Worm (Caenorhabditis elegans) whole organism, late embryonic: ENCODE data around the gene tpra-1.

Source experiments
- C08G9.2 ChIP-seq: sonication (generic microtip); optimal IDR thresholded peaks from 2 replicates; lab custom pipeline; 2016; ENCODE audit warnings: mild to moderate bottlenecking, missing genetic modification characterization, moderate library complexity, missing compliant biosample characterization
- C38D4.7 ChIP-seq: fragments of 200-800 bp; sonication (Bioruptor generic); optimal IDR thresholded peaks from 2 replicates; lab custom pipeline; 2018; ENCODE audit warnings: mild to moderate bottlenecking, missing genetic modification characterization, moderate library complexity, missing compliant biosample characterization
- F13H6.1 ChIP-seq: sonication (generic microtip); optimal IDR thresholded peaks from 2 replicates; lab custom pipeline; 2016; ENCODE audit warnings: missing genetic modification characterization, missing compliant biosample characterization
- K09A11.1 ChIP-seq: sonication (generic microtip); optimal IDR thresholded peaks from 2 replicates; lab custom pipeline; 2017; ENCODE audit warnings: antibody characterized with exemption, mild to moderate bottlenecking, missing genetic modification characterization, missing compliant biosample characterization; ENCODE audit not compliant: insufficient read depth
- T23F11.4 ChIP-seq: fragments of 200-800 bp; sonication (Bioruptor generic); optimal IDR thresholded peaks from 2 replicates; lab custom pipeline; 2018; ENCODE audit warnings: mild to moderate bottlenecking, missing genetic modification characterization, missing compliant biosample characterization
- Y22D7AL.16 ChIP-seq: sonication (generic microtip); optimal IDR thresholded peaks from 2 replicates; lab custom pipeline; 2016; ENCODE audit warnings: missing genetic modification characterization, missing compliant biosample characterization
- ceh-14 ChIP-seq: sonication (generic microtip); optimal IDR thresholded peaks from 2 replicates; lab custom pipeline; 2016; ENCODE audit warnings: missing genotype, missing genetic modification characterization, missing compliant biosample characterization
- ceh-19 ChIP-seq: fragments of 200-800 bp; sonication (Bioruptor generic); optimal IDR thresholded peaks from 2 replicates; lab custom pipeline; 2018; ENCODE audit warnings: mild to moderate bottlenecking, missing genetic modification characterization, missing compliant biosample characterization
- ceh-2 ChIP-seq: sonication (generic microtip); optimal IDR thresholded peaks from 2 replicates; lab custom pipeline; 2016; ENCODE audit warnings: missing genotype, missing genetic modification characterization, missing compliant biosample characterization
- ceh-31 ChIP-seq: sonication (generic microtip); optimal IDR thresholded peaks from 2 replicates; lab custom pipeline; 2016; ENCODE audit warnings: missing genetic modification characterization, missing compliant biosample characterization
- ceh-34 ChIP-seq: sonication (generic microtip); optimal IDR thresholded peaks from 2 replicates; lab custom pipeline; 2016; ENCODE audit warnings: mild to moderate bottlenecking, missing genetic modification characterization, missing compliant biosample characterization
- ceh-45 ChIP-seq: fragments of 200-800 bp; sonication (Bioruptor generic); IDR thresholded peaks from 2 replicates; pipeline ENCODE4 v1.3.6; 2022; ENCODE audit warnings: missing genetic modification reagents, missing genetic modification characterization, missing compliant biosample characterization
- ceh-6 ChIP-seq: fragments of 200-800 bp; sonication (Bioruptor generic); optimal IDR thresholded peaks from 2 replicates; lab custom pipeline; 2018; ENCODE audit warnings: mild to moderate bottlenecking, missing genetic modification characterization, missing compliant biosample characterization
- ceh-9 ChIP-seq: sonication (generic microtip); optimal IDR thresholded peaks from 2 replicates; lab custom pipeline; 2016; ENCODE audit warnings: mild to moderate bottlenecking, missing genetic modification characterization, inconsistent platforms, missing compliant biosample characterization
- che-1 ChIP-seq: sonication (generic microtip); optimal IDR thresholded peaks from 2 replicates; lab custom pipeline; 2016; ENCODE audit warnings: mild to moderate bottlenecking, missing genetic modification characterization, missing compliant biosample characterization
- dmd-4 ChIP-seq: sonication (generic microtip); optimal IDR thresholded peaks from 2 replicates; lab custom pipeline; 2016; ENCODE audit warnings: borderline replicate concordance, missing genetic modification characterization, missing compliant biosample characterization
- dve-1 ChIP-seq: sonication (generic microtip); optimal IDR thresholded peaks from 2 replicates; lab custom pipeline; 2017; ENCODE audit warnings: antibody characterized with exemption, mild to moderate bottlenecking, missing genetic modification characterization, missing compliant biosample characterization
- elt-2 ChIP-seq: sonication (generic microtip); optimal IDR thresholded peaks from 2 replicates; lab custom pipeline; 2016; ENCODE audit warnings: missing genetic modification reagents, missing genetic modification characterization, missing compliant biosample characterization
- elt-4 ChIP-seq: sonication (generic microtip); optimal IDR thresholded peaks from 2 replicates; lab custom pipeline; 2016; ENCODE audit warnings: missing genetic modification characterization, missing compliant biosample characterization
- ets-4 ChIP-seq: sonication (generic microtip); optimal IDR thresholded peaks from 2 replicates; lab custom pipeline; 2016; ENCODE audit warnings: missing genetic modification characterization, missing compliant biosample characterization
- eyg-1 ChIP-seq: sonication (generic microtip); optimal IDR thresholded peaks from 2 replicates; lab custom pipeline; 2016; ENCODE audit warnings: missing genotype, missing genetic modification characterization, missing compliant biosample characterization
- fax-1 ChIP-seq: sonication (generic microtip); optimal IDR thresholded peaks from 2 replicates; lab custom pipeline; 2016; ENCODE audit warnings: missing genotype, missing genetic modification characterization, missing compliant biosample characterization
- fkh-10 ChIP-seq: fragments of 150-350 bp; optimal IDR thresholded peaks from 2 replicates; lab custom pipeline; 2014; ENCODE audit warnings: missing biosample characterization, missing genetic modification reagents, missing genetic modification characterization
- fkh-6 ChIP-seq: sonication (generic microtip); optimal IDR thresholded peaks from 2 replicates; lab custom pipeline; 2016; ENCODE audit warnings: missing genetic modification characterization, missing compliant biosample characterization
- gmeb-2 ChIP-seq: sonication (generic microtip); optimal IDR thresholded peaks from 2 replicates; lab custom pipeline; 2016; ENCODE audit warnings: missing genetic modification characterization, inconsistent platforms, missing compliant biosample characterization
- hlh-13 ChIP-seq: fragments of 200-800 bp; sonication (Bioruptor generic); optimal IDR thresholded peaks from 2 replicates; lab custom pipeline; 2018; ENCODE audit warnings: mild to moderate bottlenecking, missing genetic modification characterization, missing compliant biosample characterization
- hlh-30 ChIP-seq: sonication (generic microtip); optimal IDR thresholded peaks from 2 replicates; lab custom pipeline; 2017; ENCODE audit warnings: antibody characterized with exemption, missing genetic modification characterization, missing compliant biosample characterization; ENCODE audit not compliant: insufficient read depth
- hlh-6 ChIP-seq: sonication (generic microtip); optimal IDR thresholded peaks from 2 replicates; lab custom pipeline; 2016; ENCODE audit warnings: missing genotype, missing genetic modification characterization, missing compliant biosample characterization
- hlh-8 ChIP-seq: sonication (generic microtip); optimal IDR thresholded peaks from 2 replicates; lab custom pipeline; 2016; ENCODE audit warnings: missing genotype, missing genetic modification characterization, missing compliant biosample characterization
- lim-6 ChIP-seq: sonication (generic microtip); optimal IDR thresholded peaks from 2 replicates; lab custom pipeline; 2016; ENCODE audit warnings: missing genetic modification characterization, missing compliant biosample characterization
- mec-3 ChIP-seq: sonication (generic microtip); optimal IDR thresholded peaks from 2 replicates; lab custom pipeline; 2016; ENCODE audit warnings: borderline replicate concordance, missing genetic modification characterization, missing compliant biosample characterization
- odd-2 ChIP-seq: sonication (generic microtip); optimal IDR thresholded peaks from 2 replicates; lab custom pipeline; 2017; ENCODE audit warnings: antibody characterized with exemption, mild to moderate bottlenecking, missing genetic modification characterization, missing compliant biosample characterization
- pag-3 ChIP-seq: sonication (generic microtip); optimal IDR thresholded peaks from 2 replicates; lab custom pipeline; 2016; ENCODE audit warnings: missing compliant biosample characterization, missing genetic modification characterization, borderline replicate concordance
- pat-9 ChIP-seq: fragments of 200-800 bp; sonication (Bioruptor generic); optimal IDR thresholded peaks from 2 replicates; lab custom pipeline; 2018; ENCODE audit warnings: mild to moderate bottlenecking, missing genetic modification characterization, moderate library complexity, missing compliant biosample characterization
- pax-1 ChIP-seq: fragments of 150-350 bp; optimal IDR thresholded peaks from 2 replicates; lab custom pipeline; 2014; ENCODE audit warnings: missing biosample characterization, missing genetic modification characterization
- pqm-1 ChIP-seq: sonication (generic microtip); optimal IDR thresholded peaks from 2 replicates; lab custom pipeline; 2016; ENCODE audit warnings: missing genetic modification characterization, missing compliant biosample characterization
- pros-1 ChIP-seq: fragments of 150-350 bp; optimal IDR thresholded peaks from 2 replicates; lab custom pipeline; 2014; ENCODE audit warnings: missing biosample characterization, missing genetic modification reagents, missing genetic modification characterization
- ref-2 ChIP-seq: sonication (generic microtip); optimal IDR thresholded peaks from 2 replicates; lab custom pipeline; 2016; ENCODE audit warnings: missing genetic modification characterization, missing compliant biosample characterization
- rnt-1 ChIP-seq: sonication (generic microtip); optimal IDR thresholded peaks from 2 replicates; lab custom pipeline; 2016; ENCODE audit warnings: missing genetic modification characterization, missing compliant biosample characterization
- sox-4 ChIP-seq: sonication (generic microtip); optimal IDR thresholded peaks from 2 replicates; lab custom pipeline; 2017; ENCODE audit warnings: mild to moderate bottlenecking, missing genetic modification characterization, inconsistent platforms, missing compliant biosample characterization
- syd-9 ChIP-seq: sonication (generic microtip); optimal IDR thresholded peaks from 2 replicates; lab custom pipeline; 2016; ENCODE audit warnings: mild to moderate bottlenecking, missing genetic modification characterization, moderate library complexity, missing compliant biosample characterization
- tbx-2 ChIP-seq: sonication (generic microtip); optimal IDR thresholded peaks from 2 replicates; lab custom pipeline; 2016; ENCODE audit warnings: missing genetic modification characterization, missing compliant biosample characterization
- ttx-3 ChIP-seq: sonication (generic microtip); optimal IDR thresholded peaks from 2 replicates; lab custom pipeline; 2016; ENCODE audit warnings: missing genetic modification reagents, missing genetic modification characterization, missing compliant biosample characterization
- unc-3 ChIP-seq, 2 experiments: fragments of 200-800 bp in 1 of 2; sonication (Bioruptor generic) in 1 of 2; sonication (generic microtip) in 1 of 2; conservative IDR thresholded peaks in 1 of 2; optimal IDR thresholded peaks in 1 of 2; 2 replicates each; pipeline versions ENCODE4 v1.3.6 to Lab custom; 2016 to 2022; ENCODE audit warnings: missing compliant biosample characterization in 2 of 2, missing genetic modification characterization in 2 of 2, missing genetic modification reagents in 1 of 2
- unc-55 ChIP-seq: sonication (generic microtip); optimal IDR thresholded peaks from 2 replicates; lab custom pipeline; 2017; ENCODE audit warnings: missing biosample characterization, missing genetic modification reagents, missing genetic modification characterization
- unc-86 ChIP-seq: sonication (generic microtip); optimal IDR thresholded peaks from 2 replicates; lab custom pipeline; 2016; ENCODE audit warnings: missing genetic modification characterization, missing compliant biosample characterization
- zip-5 ChIP-seq: sonication (generic microtip); optimal IDR thresholded peaks from 2 replicates; lab custom pipeline; 2016; ENCODE audit warnings: missing genetic modification characterization, missing compliant biosample characterization
- ztf-16 ChIP-seq: sonication (generic microtip); optimal IDR thresholded peaks from 2 replicates; lab custom pipeline; 2017; ENCODE audit warnings: missing genetic modification characterization, missing compliant biosample characterization

Gene tpra-1

DNA sequence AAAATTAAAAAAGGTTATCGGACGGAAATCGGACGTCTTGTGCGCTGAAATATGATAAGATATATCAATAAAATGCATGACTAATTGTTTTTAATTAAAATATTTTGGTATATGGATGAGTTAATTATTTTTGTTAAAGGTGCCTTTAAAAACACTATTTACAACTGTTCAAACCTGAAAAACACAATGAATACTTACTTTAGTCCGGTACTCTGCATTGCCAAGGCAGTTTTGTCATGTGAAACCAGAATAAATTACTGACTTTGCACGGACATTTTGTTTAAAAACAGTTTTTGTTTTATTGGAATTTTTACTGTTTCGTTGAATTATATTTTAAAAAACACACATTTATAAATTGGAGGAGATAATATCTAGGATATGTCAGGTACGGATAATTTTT, 11.7 kb downstream of the tpra-1 start, which contains the start of gene suex-2:
TSS of gene suex-2 (plus strand) at position 301 of the 400 bp plus-strand sequence.
- TF ChIP-seq eyg-1 (tag; lab: Kevin White, UChicago), result no peak
- TF ChIP-seq ceh-31 (tag; lab: Kevin White, UChicago), result no peak
- no peak for TF ChIP-seq pat-9
- TF ChIP-seq hlh-8 (tag; lab: Kevin White, UChicago), result no peak

DNA sequence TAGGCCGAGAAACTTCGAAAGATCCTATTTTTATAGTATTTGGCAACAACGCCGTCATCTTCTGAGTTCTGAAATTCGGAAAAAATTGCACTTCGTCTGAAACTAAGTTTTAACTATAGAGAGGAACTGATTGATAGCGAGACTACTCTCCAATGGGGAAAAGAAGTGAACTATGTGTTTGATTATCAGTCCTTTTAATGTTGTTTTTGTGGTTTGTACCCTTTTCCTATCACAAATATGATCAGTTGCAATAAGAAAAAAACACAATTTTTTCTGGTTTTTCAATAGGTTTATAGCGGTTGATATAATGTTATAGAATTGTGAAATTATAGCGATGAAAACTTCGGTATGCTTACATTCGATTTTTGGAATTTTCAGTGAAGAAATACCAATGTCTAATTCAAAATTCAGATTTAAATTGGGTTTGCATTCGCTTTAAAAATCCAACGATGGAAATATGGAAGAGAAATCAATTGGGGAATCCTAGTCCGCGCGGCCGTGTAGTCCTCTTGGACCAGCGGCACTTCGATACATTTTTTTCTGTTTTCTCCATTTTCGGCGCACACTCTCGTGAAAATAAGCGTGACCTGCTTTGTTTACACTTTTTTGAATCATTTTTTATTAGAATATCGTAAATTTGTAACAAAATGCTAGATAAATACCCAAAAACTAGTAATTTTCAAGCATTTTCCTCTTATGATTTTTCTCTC, 17.1 kb downstream of the tpra-1 start, which contains the start of gene C53B4.3:
TSS of gene C53B4.3 (minus strand) at position 464 of the 710 bp plus-strand sequence.
- no peak for TF ChIP-seq fkh-10 (GFP tag; lab: Kevin White, UChicago)
- peak; percentile 15 for TF ChIP-seq ttx-3 (tag; lab: Kevin White, UChicago)
- peak; percentile 75 for TF ChIP-seq lim-6
- TF ChIP-seq ztf-16 (tag; lab: Kevin White, UChicago), result peak; percentile 43
- TF ChIP-seq ets-4 (tag; lab: Kevin White, UChicago), result peak; percentile 89
- TF ChIP-seq zip-5, result peak; percentile 89
- no peak for TF ChIP-seq gmeb-2 (tag; lab: Kevin White, UChicago)
- peak; percentile 18 for TF ChIP-seq unc-86 (tag; lab: Kevin White, UChicago)
- TF ChIP-seq sox-4 (tag; lab: Kevin White, UChicago), result no peak
- TF ChIP-seq F13H6.1 (tag; lab: Kevin White, UChicago), result peak; percentile 69
- TF ChIP-seq elt-4 (tag; lab: Kevin White, UChicago), result no peak
- peak; percentile 70 for TF ChIP-seq fkh-6 (tag; lab: Kevin White, UChicago)
- no peak for TF ChIP-seq Y22D7AL.16 (tag; lab: Kevin White, UChicago)
- peak; percentile 97 for TF ChIP-seq C08G9.2 (tag; lab: Kevin White, UChicago)
- peak; percentile 53 for TF ChIP-seq ceh-14 (tag; lab: Kevin White, UChicago)
- TF ChIP-seq rnt-1 (tag; lab: Kevin White, UChicago), result peak; percentile 83
- TF ChIP-seq K09A11.1 (tag; lab: Kevin White, UChicago), result no peak
- peak; percentile 93 for TF ChIP-seq ceh-31 (tag; lab: Kevin White, UChicago)
- TF ChIP-seq elt-2 (tag; lab: Kevin White, UChicago), result no peak
- TF ChIP-seq eyg-1 (tag; lab: Kevin White, UChicago), result no peak
- no peak for TF ChIP-seq ceh-6
- no peak for TF ChIP-seq T23F11.4
- peak; percentile 41 for TF ChIP-seq fax-1
- peak; percentile 94 for TF ChIP-seq ceh-2 (tag; lab: Kevin White, UChicago)
- TF ChIP-seq C38D4.7, result no peak
- TF ChIP-seq che-1 (tag; lab: Kevin White, UChicago), result no peak
- peak; percentile 87 for TF ChIP-seq tbx-2 (tag; lab: Kevin White, UChicago)
- no peak for TF ChIP-seq pat-9
- no peak for TF ChIP-seq ceh-45 (GFP tag; lab: Robert Waterston, UW)
- TF ChIP-seq ref-2 (tag; lab: Kevin White, UChicago), result peak; percentile 81
- TF ChIP-seq pag-3 (tag; lab: Kevin White, UChicago), result no peak
- no peak for TF ChIP-seq hlh-13 (GFP tag; lab: Kevin White, UChicago)
- no peak for TF ChIP-seq syd-9
- no peak for TF ChIP-seq hlh-6 (tag; lab: Kevin White, UChicago)
- TF ChIP-seq pax-1 (tag; lab: Kevin White, UChicago), result no peak
- TF ChIP-seq hlh-30 (tag; lab: Kevin White, UChicago), result no peak
- no peak for TF ChIP-seq ceh-19 (GFP tag; lab: Kevin White, UChicago)
- no peak for TF ChIP-seq unc-55 (GFP tag; lab: Kevin White, UChicago)
- no peak for TF ChIP-seq pqm-1 (tag; lab: Kevin White, UChicago)
- TF ChIP-seq unc-3 (GFP tag; conservative IDR thresholded peaks at IDR 0.05; lab: Robert Waterston, UW), result no peak
- no peak for TF ChIP-seq unc-3 (tag; optimal IDR thresholded peaks at IDR 0.05; lab: Kevin White, UChicago)
- TF ChIP-seq ceh-34 (tag; lab: Kevin White, UChicago), result peak; percentile 41
- no peak for TF ChIP-seq mec-3 (tag; lab: Kevin White, UChicago)
- TF ChIP-seq dmd-4 (tag; lab: Kevin White, UChicago), result no peak
- no peak for TF ChIP-seq odd-2 (tag; lab: Kevin White, UChicago)
- no peak for TF ChIP-seq ceh-9 (tag; lab: Kevin White, UChicago)
- no peak for TF ChIP-seq pros-1
- TF ChIP-seq dve-1 (tag; lab: Kevin White, UChicago), result no peak
